Worm (Caenorhabditis elegans) whole organism, L3 larva: ENCODE data around the gene F45B8.5.
"Not testable (repeated sequence)": the region's sequence is repeated elsewhere in the genome, so short reads cannot be mapped to it uniquely, and the experiment has no call there.

Source experiments
- R02D3.7 ChIP-seq: fragments of 150-350 bp; optimal IDR thresholded peaks from 2 replicates; lab custom pipeline; 2014; ENCODE audit warnings: missing biosample characterization, missing genetic modification characterization
- ZK546.5 ChIP-seq: sonication (generic microtip); optimal IDR thresholded peaks from 2 replicates; lab custom pipeline; 2017; ENCODE audit warnings: missing biosample characterization, missing genetic modification characterization
- aly-2 ChIP-seq: fragments of 150-350 bp; optimal IDR thresholded peaks from 2 replicates; lab custom pipeline; 2014; ENCODE audit warnings: missing biosample characterization, missing genetic modification characterization
- ama-1 ChIP-seq: fragments of 150-350 bp; optimal IDR thresholded peaks from 2 replicates; lab custom pipeline; 2018
- ceh-16 ChIP-seq: sonication (generic microtip); optimal IDR thresholded peaks from 2 replicates; lab custom pipeline; 2017; ENCODE audit warnings: missing biosample characterization, missing genetic modification characterization
- ceh-28 ChIP-seq: fragments of 150-350 bp; optimal IDR thresholded peaks from 2 replicates; lab custom pipeline; 2014; ENCODE audit warnings: missing biosample characterization, missing genetic modification reagents, missing genetic modification characterization
- ceh-9 ChIP-seq: sonication (generic microtip); optimal IDR thresholded peaks from 2 replicates; lab custom pipeline; 2018; ENCODE audit warnings: missing biosample characterization, missing genetic modification characterization
- egl-5 ChIP-seq: fragments of 150-350 bp; optimal IDR thresholded peaks from 2 replicates; lab custom pipeline; 2017; ENCODE audit warnings: missing biosample characterization, missing genetic modification reagents, missing genetic modification characterization, inconsistent platforms
- elt-1 ChIP-seq: fragments of 150-350 bp; optimal IDR thresholded peaks from 2 replicates; lab custom pipeline; 2014; ENCODE audit warnings: missing biosample characterization, missing genetic modification characterization
- elt-2 ChIP-seq: sonication (generic microtip); optimal IDR thresholded peaks from 2 replicates; lab custom pipeline; 2016; ENCODE audit warnings: missing genetic modification reagents, mild to moderate bottlenecking, missing genetic modification characterization, missing compliant biosample characterization
- elt-3 ChIP-seq, 3 experiments: fragments of 150-350 bp in 1 of 3; sonication (generic microtip) in 2 of 3; optimal IDR thresholded peaks; 2 replicates in 2 of 3; 4 replicates in 1 of 3; lab custom pipeline; 2014 to 2017; ENCODE audit warnings: missing biosample characterization in 3 of 3, missing genetic modification characterization in 3 of 3
- eor-1 ChIP-seq, 2 experiments: fragments of 150-350 bp; optimal IDR thresholded peaks; 2 replicates each; lab custom pipeline; 2014 to 2018; ENCODE audit warnings: missing biosample characterization in 2 of 2, missing genetic modification characterization in 2 of 2
- hmg-11 ChIP-seq: sonication (generic microtip); optimal IDR thresholded peaks from 2 replicates; lab custom pipeline; 2016; ENCODE audit warnings: missing genetic modification characterization, missing compliant biosample characterization
- jun-1 ChIP-seq: fragments of 150-350 bp; optimal IDR thresholded peaks from 2 replicates; lab custom pipeline; 2014; ENCODE audit warnings: missing biosample characterization, missing genetic modification reagents, missing genetic modification characterization
- lin-15B ChIP-seq: fragments of 150-350 bp; optimal IDR thresholded peaks from 2 replicates; lab custom pipeline; 2014; ENCODE audit warnings: missing biosample characterization, missing genetic modification characterization
- lin-39 ChIP-seq: fragments of 150-350 bp; optimal IDR thresholded peaks from 2 replicates; lab custom pipeline; 2018; ENCODE audit warnings: missing biosample characterization, missing genetic modification reagents, missing genetic modification characterization
- lsy-12 ChIP-seq: sonication (generic microtip); optimal IDR thresholded peaks from 2 replicates; lab custom pipeline; 2016; ENCODE audit warnings: mild to moderate bottlenecking, missing genetic modification characterization, missing compliant biosample characterization
- mml-1 ChIP-seq: fragments of 150-350 bp; sonication (generic microtip); optimal IDR thresholded peaks from 3 replicates; lab custom pipeline; 2014; ENCODE audit warnings: missing biosample characterization, missing genetic modification characterization
- nfya-1 ChIP-seq: sonication (generic microtip); optimal IDR thresholded peaks from 2 replicates; lab custom pipeline; 2017; ENCODE audit warnings: missing genetic modification characterization, mild to moderate bottlenecking, missing compliant biosample characterization, antibody characterized with exemption, moderate library complexity; ENCODE audit not compliant: insufficient read depth
- nhr-11 ChIP-seq: fragments of 150-350 bp; optimal IDR thresholded peaks from 2 replicates; lab custom pipeline; 2014; ENCODE audit warnings: missing biosample characterization, missing genetic modification characterization
- nhr-23 ChIP-seq: fragments of 150-350 bp; optimal IDR thresholded peaks from 2 replicates; lab custom pipeline; 2014; ENCODE audit warnings: missing biosample characterization, missing genetic modification reagents, missing genetic modification characterization
- nhr-25 ChIP-seq: sonication (generic microtip); optimal IDR thresholded peaks from 2 replicates; lab custom pipeline; 2017; ENCODE audit warnings: missing biosample characterization, missing genetic modification characterization
- nhr-67 ChIP-seq: fragments of 150-350 bp; optimal IDR thresholded peaks from 2 replicates; lab custom pipeline; 2014; ENCODE audit warnings: missing biosample characterization, missing genetic modification characterization
- nhr-76 ChIP-seq: fragments of 150-350 bp; sonication (generic microtip); optimal IDR thresholded peaks from 5 replicates; lab custom pipeline; 2014; ENCODE audit warnings: missing biosample characterization, missing genetic modification characterization
- nhr-77 ChIP-seq: fragments of 150-350 bp; optimal IDR thresholded peaks from 2 replicates; lab custom pipeline; 2014; ENCODE audit warnings: missing biosample characterization, missing genetic modification characterization
- pha-4 ChIP-seq: fragments of 150-350 bp; optimal IDR thresholded peaks from 2 replicates; lab custom pipeline; 2014; ENCODE audit warnings: missing biosample characterization, missing genetic modification reagents, missing genetic modification characterization
- pqm-1 ChIP-seq: fragments of 150-350 bp; optimal IDR thresholded peaks from 2 replicates; lab custom pipeline; 2017; ENCODE audit warnings: missing biosample characterization, missing genetic modification characterization, inconsistent platforms
- skn-1 ChIP-seq: fragments of 150-350 bp; optimal IDR thresholded peaks from 2 replicates; lab custom pipeline; 2014; ENCODE audit warnings: missing biosample characterization, missing genetic modification characterization
- snpc-4 ChIP-seq: fragments of 150-350 bp; optimal IDR thresholded peaks from 2 replicates; lab custom pipeline; 2014; ENCODE audit warnings: missing biosample characterization, missing genetic modification characterization
- tbx-2 ChIP-seq: sonication (generic microtip); optimal IDR thresholded peaks from 2 replicates; lab custom pipeline; 2016; ENCODE audit warnings: mild to moderate bottlenecking, missing genetic modification characterization, missing compliant biosample characterization
- unc-39 ChIP-seq: sonication (generic microtip); optimal IDR thresholded peaks from 4 replicates; lab custom pipeline; 2017; ENCODE audit warnings: missing biosample characterization, missing genetic modification characterization
- unc-62 ChIP-seq: fragments of 150-350 bp; sonication (generic microtip); optimal IDR thresholded peaks from 4 replicates; lab custom pipeline; 2014; ENCODE audit warnings: missing biosample characterization, missing genetic modification reagents, missing genetic modification characterization
- ztf-4 ChIP-seq: fragments of 150-350 bp; optimal IDR thresholded peaks from 2 replicates; lab custom pipeline; 2014; ENCODE audit warnings: missing biosample characterization, missing genetic modification characterization

Gene F45B8.5

ce11 chrX:14962456-14962855, 3.4 kb upstream of the F45B8.5 start, which contains the start of gene rgs-10:
Gene rgs-10, plus strand, starts transcription at chrX:14962756.
- no peak for TF ChIP-seq lsy-12
- TF ChIP-seq R02D3.7 (tag; lab: Kevin White, UChicago): no peak
- TF ChIP-seq ZK546.5 (tag; lab: Kevin White, UChicago): no peak
- TF ChIP-seq unc-62 (GFP tag; lab: Kevin White, UChicago): no peak
- no peak for TF ChIP-seq elt-3 (tag; optimal IDR thresholded peaks at IDR 0.05; lab: Kevin White, UChicago)
- no peak for TF ChIP-seq unc-39 (tag; lab: Kevin White, UChicago)
- no peak for TF ChIP-seq aly-2 (tag; lab: Kevin White, UChicago)
- TF ChIP-seq pqm-1: no peak
- TF ChIP-seq nfya-1 (tag; lab: Kevin White, UChicago): no peak
- TF ChIP-seq nhr-77 (tag; lab: Kevin White, UChicago): no peak
- no peak for TF ChIP-seq nhr-67
- TF ChIP-seq ztf-4 (tag; lab: Kevin White, UChicago): no peak
- no peak for TF ChIP-seq nhr-25
- no peak for TF ChIP-seq elt-1 (tag; lab: Kevin White, UChicago)
- no peak for TF ChIP-seq nhr-11 (tag; lab: Kevin White, UChicago)
- no peak for TF ChIP-seq mml-1 (tag; lab: Kevin White, UChicago)
- no peak for TF ChIP-seq ceh-9 (tag; lab: Kevin White, UChicago)
- TF ChIP-seq, all 47 proteins: peak for 0

- no peak for TF ChIP-seq ZK546.5 (tag; lab: Kevin White, UChicago)
- TF ChIP-seq unc-62 (GFP tag; lab: Kevin White, UChicago): no peak
- TF ChIP-seq egl-5 (tag; lab: Kevin White, UChicago): no peak
- no peak for TF ChIP-seq aly-2 (tag; lab: Kevin White, UChicago)
- no peak for TF ChIP-seq eor-1 (tag; optimal IDR thresholded peaks at IDR 0.05; lab: Kevin White, UChicago)
- TF ChIP-seq ama-1 (lab: Kevin White, UChicago): no peak
- no peak for TF ChIP-seq jun-1 (tag; lab: Kevin White, UChicago)
- TF ChIP-seq pha-4: no peak
- TF ChIP-seq nhr-67: no peak
- TF ChIP-seq elt-2: no peak
- TF ChIP-seq skn-1 (tag; lab: Kevin White, UChicago): no peak
- no peak for TF ChIP-seq ceh-16 (tag; lab: Kevin White, UChicago)
These were observed 1.6 kb upstream of the F45B8.5 start, which contains the start of gene rgs-11 for ce11 chrX:14964253-14964652. Gene rgs-11, plus strand, starts transcription at chrX:14964553.

ce11 chrX:14966515-14966914, 654 bp downstream of the F45B8.5 start, which contains the start of gene F20D1.22:
Gene F20D1.22, plus strand, starts transcription at chrX:14966815.
- TF ChIP-seq snpc-4 (tag; lab: Kevin White, UChicago); lin-15B (tag; lab: Kevin White, UChicago); elt-3 (tag; optimal IDR thresholded peaks at IDR 0.05; lab: Kevin White, UChicago): not testable (repeated sequence)

ce11 chrX:14969615-14970014, 3.8 kb downstream of the F45B8.5 start:
- TF ChIP-seq R02D3.7 (tag; lab: Kevin White, UChicago): no peak
- TF ChIP-seq elt-2: peak; percentile 9
- no peak for TF ChIP-seq tbx-2 (tag; lab: Kevin White, UChicago)

ce11 chrX:14970221-14970801, 4.5 kb downstream of the F45B8.5 start, which contains the start of the genes flwr-1 and tbc-1:
Gene flwr-1, minus strand, starts transcription at chrX:14970271.
Gene tbc-1, plus strand, starts transcription at chrX:14970751.
- no peak for TF ChIP-seq eor-1 (tag; optimal IDR thresholded peaks at IDR 0.05; lab: Kevin White, UChicago)
- peak; percentile 22 for TF ChIP-seq hmg-11 (tag; lab: Kevin White, UChicago)
- peak; percentile 52 for TF ChIP-seq lin-15B (tag; lab: Kevin White, UChicago)
- no peak for TF ChIP-seq nhr-23 (tag; lab: Kevin White, UChicago)
- TF ChIP-seq nhr-76 (tag; lab: Kevin White, UChicago): no peak
- peak; percentile 45 for TF ChIP-seq elt-2
- no peak for TF ChIP-seq ceh-9 (tag; lab: Kevin White, UChicago)
- no peak for TF ChIP-seq nhr-67
- TF ChIP-seq mml-1 (tag; lab: Kevin White, UChicago): no peak
- peak; percentile 9 for TF ChIP-seq ceh-28
- peak; percentile 43 for TF ChIP-seq egl-5 (tag; lab: Kevin White, UChicago)
- peak; percentile 76 for TF ChIP-seq lin-39 (tag; lab: Kevin White, UChicago)
- peak; percentile 27 for TF ChIP-seq snpc-4 (tag; lab: Kevin White, UChicago)
- peak; percentile 45 for TF ChIP-seq pha-4
- no peak for TF ChIP-seq nhr-77 (tag; lab: Kevin White, UChicago)
